Fruit fly (Drosophila melanogaster) whole organism, adult: ENCODE results near the gene CG2839.

Experiments used
- CG11617 ChIP-seq: fragments of 200-800 bp; sonication (Bioruptor generic); optimal IDR thresholded peaks from 2 replicates; lab custom pipeline; 2017; ENCODE audit warnings: mild to moderate bottlenecking, missing biosample characterization, missing genetic modification reagents, missing genetic modification characterization
- CG14711 ChIP-seq: fragments of 200-800 bp; sonication (Bioruptor generic); optimal IDR thresholded peaks from 2 replicates; lab custom pipeline; 2018; ENCODE audit warnings: missing biosample characterization, mild to moderate bottlenecking, missing genetic modification characterization, moderate library complexity
- CG1620 ChIP-seq: fragments of 200-800 bp; sonication (Bioruptor generic); optimal IDR thresholded peaks from 2 replicates; lab custom pipeline; 2016; ENCODE audit warnings: missing biosample characterization, missing genetic modification characterization
- CG7101 ChIP-seq: fragments of 200-800 bp; sonication (Bioruptor generic); optimal IDR thresholded peaks from 2 replicates; lab custom pipeline; 2018; ENCODE audit warnings: missing biosample characterization, mild to moderate bottlenecking, missing genetic modification characterization, moderate library complexity
- Hr96 ChIP-seq: fragments of 200-800 bp; sonication (Bioruptor generic); optimal IDR thresholded peaks from 2 replicates; lab custom pipeline; 2016; ENCODE audit warnings: missing biosample characterization, missing genetic modification characterization
- Mnt ChIP-seq: fragments of 200-800 bp; sonication (Bioruptor generic); optimal IDR thresholded peaks from 2 replicates; lab custom pipeline; 2016; ENCODE audit warnings: missing biosample characterization, mild to moderate bottlenecking, missing genetic modification characterization
- cnc ChIP-seq, 2 experiments: fragments of >200 bp; optimal IDR thresholded peaks; 2 replicates each; lab custom pipeline; 2017
- pad ChIP-seq: fragments of 200-800 bp; sonication (Bioruptor generic); optimal IDR thresholded peaks from 3 replicates; lab custom pipeline; 2017; ENCODE audit warnings: missing biosample characterization, missing genetic modification characterization, mild to moderate bottlenecking, moderate library complexity, missing genetic modification reagents

dm6 chr2L:601848-602247 is 23.6 kb upstream of the CG2839 start:
- TF ChIP-seq pad (GFP tag; lab: Kevin White, UChicago) (no peak), Mnt (GFP tag; lab: Kevin White, UChicago) (no peak), CG7101 (tag; lab: Kevin White, UChicago) (no peak), CG1620 (GFP tag; lab: Kevin White, UChicago) (no peak), CG11617 (GFP tag; lab: Kevin White, UChicago) (no peak), CG14711 (tag; lab: Kevin White, UChicago) (no peak), cnc (optimal IDR thresholded peaks at IDR 0.05; lab: Kevin White, UChicago) (no peak), Hr96 (no peak)
